Worm (Caenorhabditis elegans) whole organism, mixed stage, embryonic: ENCODE data around the gene oac-48.

Source experiments
- M03D4.4 ChIP-seq: sonication (generic microtip); optimal IDR thresholded peaks from 2 replicates; lab custom pipeline; 2017; ENCODE audit warnings: mild to moderate bottlenecking, missing genetic modification characterization, missing compliant biosample characterization
- blmp-1 ChIP-seq: fragments of 150-350 bp; optimal IDR thresholded peaks from 2 replicates; lab custom pipeline; 2014; ENCODE audit warnings: missing biosample characterization, missing genetic modification characterization
- ceh-39 ChIP-seq: fragments of 150-350 bp; optimal IDR thresholded peaks from 2 replicates; lab custom pipeline; 2014; ENCODE audit warnings: missing biosample characterization, missing genetic modification characterization
- ceh-83 ChIP-seq: fragments of 200-800 bp; sonication (Bioruptor generic); optimal IDR thresholded peaks from 2 replicates; lab custom pipeline; 2018; ENCODE audit warnings: mild to moderate bottlenecking, missing genetic modification characterization, missing compliant biosample characterization
- ces-1 ChIP-seq: fragments of 150-350 bp; optimal IDR thresholded peaks from 2 replicates; lab custom pipeline; 2014; ENCODE audit warnings: missing biosample characterization, missing genetic modification reagents, missing genetic modification characterization
- cnd-1 ChIP-seq: fragments of 200-800 bp; sonication (Bioruptor generic); optimal IDR thresholded peaks from 2 replicates; lab custom pipeline; 2018; ENCODE audit warnings: mild to moderate bottlenecking, missing genetic modification characterization, missing compliant biosample characterization
- drap-1 ChIP-seq: fragments of 200-800 bp; sonication (Bioruptor generic); optimal IDR thresholded peaks from 3 replicates; lab custom pipeline; 2018; ENCODE audit warnings: mild to moderate bottlenecking, missing genetic modification characterization, missing compliant biosample characterization
- elt-1 ChIP-seq: sonication (generic microtip); optimal IDR thresholded peaks from 2 replicates; lab custom pipeline; 2017; ENCODE audit warnings: missing genetic modification characterization, mild to moderate bottlenecking, missing compliant biosample characterization, antibody characterized with exemption, moderate library complexity, borderline replicate concordance; ENCODE audit not compliant: insufficient read depth
- elt-3 ChIP-seq: fragments of 150-350 bp; optimal IDR thresholded peaks from 2 replicates; lab custom pipeline; 2014; ENCODE audit warnings: missing biosample characterization, missing genetic modification characterization
- flh-1 ChIP-seq: fragments of 200-800 bp; sonication (Bioruptor generic); optimal IDR thresholded peaks from 2 replicates; lab custom pipeline; 2018; ENCODE audit warnings: mild to moderate bottlenecking, missing genetic modification characterization, moderate library complexity, missing compliant biosample characterization
- ham-2 ChIP-seq: fragments of 200-800 bp; sonication (Bioruptor generic); optimal IDR thresholded peaks from 2 replicates; lab custom pipeline; 2018; ENCODE audit warnings: mild to moderate bottlenecking, missing genetic modification characterization, missing compliant biosample characterization
- hlh-1 ChIP-seq: fragments of 150-350 bp; optimal IDR thresholded peaks from 2 replicates; lab custom pipeline; 2014; ENCODE audit warnings: missing biosample characterization, missing genetic modification reagents, missing genetic modification characterization
- lin-13 ChIP-seq: fragments of 150-350 bp; optimal IDR thresholded peaks from 2 replicates; lab custom pipeline; 2014; ENCODE audit warnings: missing biosample characterization, missing genetic modification characterization
- lin-32 ChIP-seq: fragments of 200-800 bp; sonication (Bioruptor generic); optimal IDR thresholded peaks from 2 replicates; lab custom pipeline; 2018; ENCODE audit warnings: mild to moderate bottlenecking, missing genetic modification characterization, missing compliant biosample characterization
- lsy-2 ChIP-seq: fragments of 150-350 bp; optimal IDR thresholded peaks from 2 replicates; lab custom pipeline; 2014; ENCODE audit warnings: missing biosample characterization, missing genetic modification characterization
- mab-5 ChIP-seq: fragments of 150-350 bp; optimal IDR thresholded peaks from 2 replicates; lab custom pipeline; 2014; ENCODE audit warnings: missing biosample characterization, missing genetic modification characterization
- mep-1 ChIP-seq: fragments of 150-350 bp; optimal IDR thresholded peaks from 2 replicates; lab custom pipeline; 2017; ENCODE audit warnings: missing biosample characterization, missing genetic modification reagents, missing genetic modification characterization, inconsistent platforms
- mls-2 ChIP-seq: sonication (generic microtip); optimal IDR thresholded peaks from 2 replicates; lab custom pipeline; 2016; ENCODE audit warnings: mild to moderate bottlenecking, missing genetic modification characterization, moderate library complexity, missing compliant biosample characterization
- nhr-12 ChIP-seq: fragments of 150-350 bp; optimal IDR thresholded peaks from 2 replicates; lab custom pipeline; 2014; ENCODE audit warnings: missing biosample characterization, missing genetic modification characterization
- nhr-2 ChIP-seq: fragments of 150-350 bp; optimal IDR thresholded peaks from 2 replicates; lab custom pipeline; 2014; ENCODE audit warnings: missing biosample characterization, missing genetic modification characterization
- nhr-28 ChIP-seq: fragments of 150-350 bp; optimal IDR thresholded peaks from 2 replicates; lab custom pipeline; 2014; ENCODE audit warnings: missing biosample characterization, missing genetic modification characterization
- sem-2 ChIP-seq: fragments of 200-800 bp; sonication (Bioruptor generic); optimal IDR thresholded peaks from 2 replicates; lab custom pipeline; 2018; ENCODE audit warnings: mild to moderate bottlenecking, missing genetic modification characterization, missing compliant biosample characterization
- snpc-4 ChIP-seq: fragments of 150-350 bp; optimal IDR thresholded peaks from 2 replicates; lab custom pipeline; 2014; ENCODE audit warnings: missing biosample characterization, missing genetic modification characterization
- sptf-1 ChIP-seq: sonication (generic microtip); optimal IDR thresholded peaks from 2 replicates; lab custom pipeline; 2017; ENCODE audit warnings: mild to moderate bottlenecking, missing genetic modification characterization, moderate library complexity, missing compliant biosample characterization
- tbx-8 ChIP-seq: fragments of 200-800 bp; sonication (Bioruptor generic); optimal IDR thresholded peaks from 2 replicates; lab custom pipeline; 2018; ENCODE audit warnings: mild to moderate bottlenecking, missing genetic modification characterization, moderate library complexity, missing compliant biosample characterization
- unc-120 ChIP-seq: sonication (generic microtip); optimal IDR thresholded peaks from 2 replicates; lab custom pipeline; 2017; ENCODE audit warnings: missing genetic modification characterization, missing compliant biosample characterization; ENCODE audit not compliant: poor library complexity, severe bottlenecking
- unc-39 ChIP-seq: fragments of 150-350 bp; optimal IDR thresholded peaks from 2 replicates; lab custom pipeline; 2014; ENCODE audit warnings: missing biosample characterization, missing genetic modification characterization
- unc-62 ChIP-seq: fragments of 150-350 bp; optimal IDR thresholded peaks from 2 replicates; lab custom pipeline; 2014; ENCODE audit warnings: missing biosample characterization, missing genetic modification reagents, missing genetic modification characterization
- ztf-11 ChIP-seq: fragments of 150-350 bp; optimal IDR thresholded peaks from 2 replicates; lab custom pipeline; 2014; ENCODE audit warnings: missing biosample characterization, missing genetic modification characterization

oac-48 gene

ce11 chrIV:13687631-13688030, 14.0 kb downstream of the oac-48 start:
- TF ChIP-seq sem-2: no peak
- TF ChIP-seq mls-2: no peak
- no peak for TF ChIP-seq ces-1 (GFP tag; lab: Kevin White, UChicago)
- TF ChIP-seq lin-32: no peak
- TF ChIP-seq nhr-12 (tag; lab: Kevin White, UChicago): no peak
- no peak for TF ChIP-seq nhr-28 (tag; lab: Kevin White, UChicago)
- no peak for TF ChIP-seq ztf-11 (tag; lab: Kevin White, UChicago)
- TF ChIP-seq unc-39 (tag; lab: Kevin White, UChicago): no peak
- TF ChIP-seq ceh-83 (GFP tag; lab: Kevin White, UChicago): no peak
- TF ChIP-seq hlh-1: no peak
- TF ChIP-seq mab-5 (tag; lab: Kevin White, UChicago): no peak
- no peak for TF ChIP-seq cnd-1 (tag; lab: Kevin White, UChicago)

ce11 chrIV:13689302-13689880, 15.8 kb downstream of the oac-48 start, which contains the start of gene T23G4.2:
Gene T23G4.2 (minus strand): TSS chrIV:13689556.
- TF ChIP-seq unc-39 (tag; lab: Kevin White, UChicago): no peak
- no peak for TF ChIP-seq mep-1
- peak; percentile 87 for TF ChIP-seq unc-62 (GFP tag; lab: Kevin White, UChicago)

- TF ChIP-seq ces-1 (GFP tag; lab: Kevin White, UChicago) (no peak), lin-13 (tag; lab: Kevin White, UChicago) (no peak), ham-2 (no peak), nhr-2 (no peak)
Observed at ce11 chrIV:13692522-13692921, 18.9 kb downstream of the oac-48 start.

ce11 chrIV:13693976-13694375, 20.4 kb downstream of the oac-48 start:
- TF ChIP-seq unc-62 (GFP tag; lab: Kevin White, UChicago) (peak; percentile 98), blmp-1 (tag; lab: Kevin White, UChicago) (no peak), nhr-12 (tag; lab: Kevin White, UChicago) (no peak)

ce11 chrIV:13694600-13694999, 21.0 kb downstream of the oac-48 start:
- TF ChIP-seq M03D4.4 (tag; lab: Kevin White, UChicago): no peak
- TF ChIP-seq lin-32: no peak
- no peak for TF ChIP-seq unc-39 (tag; lab: Kevin White, UChicago)
- no peak for TF ChIP-seq ztf-11 (tag; lab: Kevin White, UChicago)
- TF ChIP-seq sptf-1 (tag; lab: Kevin White, UChicago): no peak
- TF ChIP-seq snpc-4: no peak
- TF ChIP-seq drap-1: no peak
- peak; percentile 89 for TF ChIP-seq unc-62 (GFP tag; lab: Kevin White, UChicago)
- peak; percentile 29 for TF ChIP-seq hlh-1
- no peak for TF ChIP-seq ceh-39 (tag; lab: Kevin White, UChicago)
- no peak for TF ChIP-seq cnd-1 (tag; lab: Kevin White, UChicago)
- TF ChIP-seq mab-5 (tag; lab: Kevin White, UChicago): peak; percentile 9
- TF ChIP-seq unc-120 (tag; lab: Kevin White, UChicago): no peak

ce11 chrIV:13695302-13695701, 21.7 kb downstream of the oac-48 start:
- TF ChIP-seq lin-32 (no peak), sem-2 (no peak), drap-1 (no peak), lsy-2 (tag; lab: Kevin White, UChicago) (no peak), sptf-1 (tag; lab: Kevin White, UChicago) (no peak), flh-1 (GFP tag; lab: Kevin White, UChicago) (no peak), elt-3 (tag; lab: Kevin White, UChicago) (no peak)

- TF ChIP-seq unc-120 (tag; lab: Kevin White, UChicago) (peak; percentile 33), elt-1 (tag; lab: Kevin White, UChicago) (peak; percentile 29), hlh-1 (peak; percentile 44), nhr-28 (tag; lab: Kevin White, UChicago) (no peak), tbx-8 (no peak), mls-2 (no peak), unc-62 (GFP tag; lab: Kevin White, UChicago) (peak; percentile 99), drap-1 (no peak), ces-1 (GFP tag; lab: Kevin White, UChicago) (no peak), flh-1 (GFP tag; lab: Kevin White, UChicago) (no peak), snpc-4 (no peak), mep-1 (no peak), nhr-2 (peak; percentile 82), mab-5 (tag; lab: Kevin White, UChicago) (peak; percentile 70), ham-2 (no peak)
Observed at ce11 chrIV:13695720-13696364, 22.2 kb downstream of the oac-48 start.
